Worm (Caenorhabditis elegans) whole organism, L2 larva: ENCODE data around the gene hot-1.

Source experiments
- R02D3.7 ChIP-seq: fragments of 150-350 bp; optimal IDR thresholded peaks from 2 replicates; lab custom pipeline; 2014; ENCODE audit warnings: missing biosample characterization, missing genetic modification characterization
- ZK546.5 ChIP-seq: sonication (generic microtip); optimal IDR thresholded peaks from 2 replicates; lab custom pipeline; 2017; ENCODE audit warnings: missing biosample characterization, missing genetic modification characterization
- ama-1 ChIP-seq: fragments of 150-350 bp; optimal IDR thresholded peaks from 2 replicates; lab custom pipeline; 2018; ENCODE audit warnings: inconsistent platforms
- crh-2 ChIP-seq: sonication (generic microtip); optimal IDR thresholded peaks from 2 replicates; lab custom pipeline; 2017; ENCODE audit warnings: missing biosample characterization, missing genetic modification characterization
- dmd-4 ChIP-seq: sonication (generic microtip); optimal IDR thresholded peaks from 2 replicates; lab custom pipeline; 2017; ENCODE audit warnings: missing biosample characterization, missing genetic modification characterization
- egl-27 ChIP-seq: sonication (generic microtip); optimal IDR thresholded peaks from 3 replicates; lab custom pipeline; 2017; ENCODE audit warnings: missing biosample characterization, missing genetic modification reagents, missing genetic modification characterization
- elt-3 ChIP-seq: sonication (generic microtip); optimal IDR thresholded peaks from 2 replicates; lab custom pipeline; 2017; ENCODE audit warnings: missing biosample characterization, missing genetic modification characterization
- lin-13 ChIP-seq: fragments of 150-350 bp; optimal IDR thresholded peaks from 2 replicates; lab custom pipeline; 2014; ENCODE audit warnings: missing biosample characterization, missing genetic modification reagents, missing genetic modification characterization
- lin-39 ChIP-seq: fragments of 150-350 bp; optimal IDR thresholded peaks from 2 replicates; lab custom pipeline; 2014; ENCODE audit warnings: missing biosample characterization, missing genetic modification reagents, missing genetic modification characterization
- nhr-237 ChIP-seq: fragments of 150-350 bp; optimal IDR thresholded peaks from 2 replicates; lab custom pipeline; 2014; ENCODE audit warnings: missing biosample characterization, missing genetic modification characterization
- skn-1 ChIP-seq: sonication (generic microtip); optimal IDR thresholded peaks from 2 replicates; lab custom pipeline; 2017; ENCODE audit warnings: missing biosample characterization, missing genetic modification characterization
- unc-39 ChIP-seq: fragments of 150-350 bp; optimal IDR thresholded peaks from 2 replicates; lab custom pipeline; 2014; ENCODE audit warnings: missing biosample characterization, missing genetic modification characterization
- unc-62 ChIP-seq: fragments of 150-350 bp; optimal IDR thresholded peaks from 2 replicates; lab custom pipeline; 2014; ENCODE audit warnings: missing biosample characterization, missing genetic modification reagents, missing genetic modification characterization
- ztf-11 ChIP-seq: sonication (generic microtip); optimal IDR thresholded peaks from 2 replicates; lab custom pipeline; 2017; ENCODE audit warnings: missing biosample characterization, missing genetic modification characterization

- peak; percentile 29 for TF ChIP-seq egl-27 (tag; lab: Kevin White, UChicago)
- no peak for TF ChIP-seq lin-39
- TF ChIP-seq lin-13 (GFP tag; lab: Kevin White, UChicago): no peak
- TF ChIP-seq ztf-11 (tag; lab: Kevin White, UChicago): no peak
- TF ChIP-seq R02D3.7 (tag; lab: Kevin White, UChicago): no peak
- no peak for TF ChIP-seq dmd-4
- TF ChIP-seq unc-39 (tag; lab: Kevin White, UChicago): no peak
- TF ChIP-seq unc-62 (GFP tag; lab: Kevin White, UChicago): no peak
- no peak for TF ChIP-seq crh-2 (tag; lab: Kevin White, UChicago)
- no peak for TF ChIP-seq ama-1
- no peak for TF ChIP-seq nhr-237 (tag; lab: Kevin White, UChicago)
- TF ChIP-seq skn-1 (tag; lab: Kevin White, UChicago): no peak
- TF ChIP-seq ZK546.5 (tag; lab: Kevin White, UChicago): no peak
- no peak for TF ChIP-seq elt-3
These were observed 39.8 kb downstream of the hot-1 start, which contains the start of gene srh-17 for ce11 chrV:14660608-14661355.
